Worm (Caenorhabditis elegans): ENCODE data around the gene T02B11.3.

ce11 chrV:871029-871428 is 4.4 kb upstream of the T02B11.3 start, which contains the start of gene T02B11.4:
- no peak for TF ChIP-seq unc-62 (GFP tag; optimal IDR thresholded peaks at IDR 0.05)
- no peak for TF ChIP-seq nhr-12 (tag; optimal IDR thresholded peaks at IDR 0.05)
- TF ChIP-seq ztf-11 (tag; optimal IDR thresholded peaks at IDR 0.05) = no peak
